Worm (Caenorhabditis elegans) whole organism, midembryonic: ENCODE data around the gene apx-1.

Experiments
- T22C8.4 ChIP-seq: fragments of 200-800 bp; sonication (Bioruptor generic); IDR thresholded peaks from 2 replicates; pipeline ENCODE4 v1.3.6; 2022; ENCODE audit warnings: missing genetic modification characterization, missing compliant biosample characterization
- cog-1 ChIP-seq: sonication (generic microtip); optimal IDR thresholded peaks from 2 replicates; lab custom pipeline; 2016; ENCODE audit warnings: missing genetic modification characterization, missing compliant biosample characterization
- flt-1 ChIP-seq: fragments of 200-800 bp; sonication (Bioruptor generic); IDR thresholded peaks from 2 replicates; pipeline ENCODE4 v1.3.6; 2022; ENCODE audit warnings: missing genetic modification characterization, missing compliant biosample characterization
- klf-2 ChIP-seq: fragments of 200-800 bp; sonication (Bioruptor generic); conservative IDR thresholded peaks from 2 replicates; pipeline ENCODE4 v1.3.6; 2022; ENCODE audit warnings: missing genetic modification reagents, missing genetic modification characterization, missing compliant biosample characterization
- med-1 ChIP-seq: sonication (generic microtip); optimal IDR thresholded peaks from 2 replicates; lab custom pipeline; 2017; ENCODE audit warnings: missing genetic modification characterization, mild to moderate bottlenecking, missing compliant biosample characterization, antibody characterized with exemption, missing genetic modification reagents; ENCODE audit not compliant: insufficient read depth
- ztf-23 ChIP-seq: fragments of 200-800 bp; sonication (Bioruptor generic); IDR thresholded peaks from 2 replicates; pipeline ENCODE4 v1.3.6; 2022; ENCODE audit warnings: missing genetic modification reagents, missing genetic modification characterization, missing compliant biosample characterization
- ztf-29 ChIP-seq: fragments of 200-800 bp; sonication (Bioruptor generic); IDR thresholded peaks from 2 replicates; pipeline ENCODE4 v1.3.6; 2022; ENCODE audit warnings: missing genetic modification reagents, missing genetic modification characterization, missing compliant biosample characterization

- no peak for TF ChIP-seq ztf-23 (GFP tag; lab: Robert Waterston, UW)
- no peak for TF ChIP-seq ztf-29 (GFP tag; lab: Robert Waterston, UW)
- no peak for TF ChIP-seq T22C8.4
- TF ChIP-seq flt-1 (GFP tag; lab: Robert Waterston, UW) = no peak; the same call in 1 of the 2 replicates
- TF ChIP-seq klf-2 = no peak
- TF ChIP-seq cog-1 (tag; lab: Kevin White, UChicago) = peak; percentile 5
- no peak for TF ChIP-seq med-1 (GFP tag; lab: Kevin White, UChicago)
These were observed 15.0 kb upstream of the apx-1 start, which contains the start of gene Y73C8B.2 for ce11 chrV:3194952-3195450.
